Fruit fly (Drosophila melanogaster) whole organism, adult: ENCODE measurements around the gene CG9328.

Experiments used
- CG12768 ChIP-seq: fragments of 200-800 bp; sonication (Bioruptor generic); optimal IDR thresholded peaks from 2 replicates; lab custom pipeline; 2017; ENCODE audit warnings: missing biosample characterization, missing genetic modification characterization, mild to moderate bottlenecking, moderate library complexity, missing genetic modification reagents
- CG33017 ChIP-seq: fragments of 200-800 bp; sonication (Bioruptor generic); optimal IDR thresholded peaks from 2 replicates; lab custom pipeline; 2018; ENCODE audit warnings: missing biosample characterization, mild to moderate bottlenecking, missing genetic modification characterization, moderate library complexity
- CG7101 ChIP-seq: fragments of 200-800 bp; sonication (Bioruptor generic); optimal IDR thresholded peaks from 2 replicates; lab custom pipeline; 2018; ENCODE audit warnings: missing biosample characterization, mild to moderate bottlenecking, missing genetic modification characterization, moderate library complexity
- Clk ChIP-seq: fragments of 200-800 bp; sonication (Bioruptor generic); optimal IDR thresholded peaks from 2 replicates; lab custom pipeline; 2017; ENCODE audit warnings: missing biosample characterization, missing genetic modification characterization
- Crg-1 ChIP-seq: fragments of 200-800 bp; sonication (Bioruptor generic); optimal IDR thresholded peaks from 2 replicates; lab custom pipeline; 2016; ENCODE audit warnings: missing biosample characterization, missing genetic modification characterization
- Mnt ChIP-seq: fragments of 200-800 bp; sonication (Bioruptor generic); optimal IDR thresholded peaks from 2 replicates; lab custom pipeline; 2016; ENCODE audit warnings: missing biosample characterization, mild to moderate bottlenecking, missing genetic modification characterization
- bab1 ChIP-seq: fragments of 200-800 bp; sonication (Bioruptor generic); optimal IDR thresholded peaks from 3 replicates; lab custom pipeline; 2019; ENCODE audit warnings: missing biosample characterization, mild to moderate bottlenecking, missing genetic modification characterization, moderate library complexity
- cic ChIP-seq: fragments of 200-800 bp; sonication (Bioruptor generic); optimal IDR thresholded peaks from 2 replicates; lab custom pipeline; 2017; ENCODE audit warnings: missing biosample characterization, mild to moderate bottlenecking, missing genetic modification characterization, moderate library complexity
- cnc ChIP-seq, 2 experiments: fragments of >200 bp; optimal IDR thresholded peaks; 2 replicates each; lab custom pipeline; 2017
- kay ChIP-seq: fragments of 200-800 bp; sonication (Bioruptor generic); peaks from one replicate; lab custom pipeline; 2016; ENCODE audit warnings: missing biosample characterization, missing genetic modification characterization, borderline replicate concordance
- pad ChIP-seq: fragments of 200-800 bp; sonication (Bioruptor generic); optimal IDR thresholded peaks from 3 replicates; lab custom pipeline; 2017; ENCODE audit warnings: missing biosample characterization, missing genetic modification characterization, mild to moderate bottlenecking, moderate library complexity, missing genetic modification reagents
- tj ChIP-seq: fragments of 200-800 bp; sonication (Bioruptor generic); optimal IDR thresholded peaks from 3 replicates; lab custom pipeline; 2017; ENCODE audit warnings: missing biosample characterization, mild to moderate bottlenecking, missing genetic modification characterization, moderate library complexity
- toe ChIP-seq: fragments of 200-800 bp; sonication (Bioruptor generic); optimal IDR thresholded peaks from 2 replicates; lab custom pipeline; 2016; ENCODE audit warnings: missing biosample characterization, missing genetic modification characterization

- TF ChIP-seq Clk (GFP tag; lab: Kevin White, UChicago) (no peak), kay (no peak), CG7101 (tag; lab: Kevin White, UChicago) (no peak), Crg-1 (GFP tag; lab: Kevin White, UChicago) (no peak), pad (no peak), CG12768 (GFP tag; lab: Kevin White, UChicago) (no peak), cnc (optimal IDR thresholded peaks at IDR 0.05; lab: Kevin White, UChicago) (no peak), Mnt (GFP tag; lab: Kevin White, UChicago) (no peak), cic (GFP tag; lab: Kevin White, UChicago) (no peak), bab1 (GFP tag; lab: Kevin White, UChicago) (no peak), toe (GFP tag; lab: Kevin White, UChicago) (no peak), tj (GFP tag; lab: Kevin White, UChicago) (no peak), CG33017 (tag; lab: Kevin White, UChicago) (no peak)
These were observed 2.9 kb upstream of the CG9328 start for dm6 chr2L:20794656-20795055.
